Worm (Caenorhabditis elegans) whole organism, L4 larva: ENCODE data around the gene sipa-1.

Source experiments
- F26F4.8 ChIP-seq: fragments of 200-800 bp; sonication (Bioruptor generic); conservative IDR thresholded peaks from 2 replicates; pipeline ENCODE4 v1.3.6; 2022; ENCODE audit warnings: missing genetic modification characterization, missing compliant biosample characterization
- F37D6.2 ChIP-seq: sonication (generic microtip); optimal IDR thresholded peaks from 2 replicates; lab custom pipeline; 2016; ENCODE audit warnings: mild to moderate bottlenecking, missing genetic modification characterization, missing compliant biosample characterization
- Y105C5A.15 ChIP-seq: fragments of 200-800 bp; sonication (Bioruptor generic); IDR thresholded peaks from 2 replicates; pipeline ENCODE4 v1.3.6; 2022; ENCODE audit warnings: missing genetic modification characterization, missing compliant biosample characterization
- Y75B8A.6 ChIP-seq: fragments of 200-800 bp; sonication (Bioruptor generic); IDR thresholded peaks from 2 replicates; pipeline ENCODE4 v1.3.6; 2022; ENCODE audit warnings: missing genetic modification reagents, missing genetic modification characterization, missing compliant biosample characterization
- ZK546.5 ChIP-seq, 2 experiments: sonication (generic microtip); optimal IDR thresholded peaks; 2 replicates each; lab custom pipeline; 2017; ENCODE audit warnings: missing biosample characterization in 2 of 2, missing genetic modification characterization in 2 of 2
- aha-1 ChIP-seq: fragments of 150-350 bp; peaks from one replicate; lab custom pipeline; 2014; ENCODE audit warnings: missing biosample characterization, missing genetic modification characterization
- ama-1 ChIP-seq: fragments of 150-350 bp; optimal IDR thresholded peaks from 2 replicates; lab custom pipeline; 2014; ENCODE audit warnings: inconsistent platforms, mixed read lengths
- ceh-28 ChIP-seq: fragments of 150-350 bp; optimal IDR thresholded peaks from 2 replicates; lab custom pipeline; 2014; ENCODE audit warnings: missing biosample characterization, missing genetic modification reagents, missing genetic modification characterization
- ceh-44 ChIP-seq: fragments of 200-800 bp; sonication (Bioruptor generic); IDR thresholded peaks from 2 replicates; pipeline ENCODE4 v1.3.6; 2022; ENCODE audit warnings: missing genetic modification reagents, missing genetic modification characterization, missing compliant biosample characterization
- ctbp-1 ChIP-seq: fragments of 200-800 bp; sonication (Bioruptor generic); IDR thresholded peaks from 2 replicates; pipeline ENCODE4 v1.3.6; 2022; ENCODE audit warnings: missing genetic modification reagents, missing genetic modification characterization, missing compliant biosample characterization
- dmd-9 ChIP-seq: fragments of 200-800 bp; sonication (Bioruptor generic); IDR thresholded peaks from 2 replicates; pipeline ENCODE4 v1.3.6; 2022; ENCODE audit warnings: missing genetic modification reagents, missing genetic modification characterization, missing compliant biosample characterization
- fkh-10 ChIP-seq: fragments of 150-350 bp; optimal IDR thresholded peaks from 2 replicates; lab custom pipeline; 2014; ENCODE audit warnings: missing biosample characterization, missing genetic modification reagents, missing genetic modification characterization
- hlh-11 ChIP-seq: fragments of 200-800 bp; sonication (Bioruptor generic); optimal IDR thresholded peaks from 2 replicates; lab custom pipeline; 2018; ENCODE audit warnings: mild to moderate bottlenecking, missing genetic modification characterization, missing compliant biosample characterization
- hlh-30 ChIP-seq: sonication (generic microtip); optimal IDR thresholded peaks from 2 replicates; lab custom pipeline; 2017; ENCODE audit warnings: antibody characterized with exemption, mild to moderate bottlenecking, missing genetic modification characterization, missing compliant biosample characterization; ENCODE audit not compliant: insufficient read depth
- hmg-1.1 ChIP-seq: fragments of 200-800 bp; sonication (Bioruptor generic); IDR thresholded peaks from 2 replicates; pipeline ENCODE4 v1.3.6; 2022; ENCODE audit warnings: missing genetic modification reagents, missing genetic modification characterization, missing compliant biosample characterization
- lim-7 ChIP-seq: fragments of 200-800 bp; sonication (Bioruptor generic); IDR thresholded peaks from 2 replicates; pipeline ENCODE4 v1.3.6; 2022; ENCODE audit warnings: missing genetic modification characterization, missing compliant biosample characterization
- lin-39 ChIP-seq: fragments of 150-350 bp; optimal IDR thresholded peaks from 2 replicates; lab custom pipeline; 2014; ENCODE audit warnings: missing biosample characterization, missing genetic modification reagents, missing genetic modification characterization
- lsy-2 ChIP-seq, 2 experiments: fragments of 150-350 bp in 1 of 2; sonication (generic microtip) in 1 of 2; optimal IDR thresholded peaks; 2 replicates each; lab custom pipeline; 2014 to 2017; ENCODE audit warnings: missing biosample characterization in 2 of 2, missing genetic modification characterization in 2 of 2
- madf-5 ChIP-seq, 2 experiments: fragments of 200-800 bp; sonication (Bioruptor generic); IDR thresholded peaks; 2 replicates each; pipeline ENCODE4 v1.3.6; 2022; ENCODE audit warnings: missing compliant biosample characterization in 2 of 2, missing genetic modification characterization in 2 of 2
- mdt-29 ChIP-seq: fragments of 200-800 bp; sonication (Bioruptor generic); IDR thresholded peaks from 2 replicates; pipeline ENCODE4 v1.3.6; 2022; ENCODE audit warnings: missing genetic modification reagents, missing genetic modification characterization, missing compliant biosample characterization
- mes-2 ChIP-seq: sonication (generic microtip); optimal IDR thresholded peaks from 2 replicates; lab custom pipeline; 2016; ENCODE audit warnings: missing genotype, mild to moderate bottlenecking, missing genetic modification characterization, missing compliant biosample characterization; ENCODE audit not compliant: poor library complexity, severe bottlenecking
- nhr-28 ChIP-seq: fragments of 150-350 bp; optimal IDR thresholded peaks from 2 replicates; lab custom pipeline; 2014; ENCODE audit warnings: missing biosample characterization, missing genetic modification characterization
- nhr-48 ChIP-seq: sonication (generic microtip); optimal IDR thresholded peaks from 2 replicates; lab custom pipeline; 2016; ENCODE audit warnings: mild to moderate bottlenecking, missing genetic modification characterization, missing compliant biosample characterization
- nhr-6 ChIP-seq: fragments of 150-350 bp; optimal IDR thresholded peaks from 2 replicates; lab custom pipeline; 2014; ENCODE audit warnings: missing biosample characterization, missing genetic modification characterization
- pha-4 ChIP-seq, 2 experiments: fragments of 150-350 bp in 1 of 2; fragments of 200-800 bp in 1 of 2; sonication (Bioruptor generic) in 1 of 2; IDR thresholded peaks in 1 of 2; optimal IDR thresholded peaks in 1 of 2; 2 replicates each; pipeline versions ENCODE4 v1.3.6 to Lab custom; 2014 to 2022; ENCODE audit warnings: missing genetic modification characterization in 2 of 2, missing genetic modification reagents in 2 of 2, missing biosample characterization in 1 of 2, missing compliant biosample characterization in 1 of 2
- pqm-1 ChIP-seq: sonication (generic microtip); optimal IDR thresholded peaks from 2 replicates; lab custom pipeline; 2017; ENCODE audit warnings: missing biosample characterization, missing genetic modification characterization
- rbr-2 ChIP-seq: sonication (generic microtip); optimal IDR thresholded peaks from 2 replicates; lab custom pipeline; 2016; ENCODE audit warnings: missing genotype, missing genetic modification characterization, missing compliant biosample characterization
- sdz-12 ChIP-seq: fragments of 200-800 bp; sonication (Bioruptor generic); optimal IDR thresholded peaks from 2 replicates; lab custom pipeline; 2018; ENCODE audit warnings: mild to moderate bottlenecking, missing genetic modification characterization, missing compliant biosample characterization
- set-16 ChIP-seq: fragments of 200-800 bp; sonication (Bioruptor generic); IDR thresholded peaks from 2 replicates; pipeline ENCODE4 v1.3.6; 2022; ENCODE audit warnings: missing genetic modification reagents, missing genetic modification characterization, missing compliant biosample characterization
- tag-97 ChIP-seq: fragments of 200-800 bp; sonication (Bioruptor generic); IDR thresholded peaks from 2 replicates; pipeline ENCODE4 v1.3.6; 2022; ENCODE audit warnings: missing genetic modification characterization, missing compliant biosample characterization
- tra-1 ChIP-seq: fragments of 200-800 bp; sonication (Bioruptor generic); IDR thresholded peaks from 2 replicates; pipeline ENCODE4 v1.3.6; 2022; ENCODE audit warnings: missing genetic modification reagents, missing genetic modification characterization, missing compliant biosample characterization
- unc-39 ChIP-seq: sonication (generic microtip); optimal IDR thresholded peaks from 2 replicates; lab custom pipeline; 2017; ENCODE audit warnings: missing biosample characterization, missing genetic modification characterization
- unc-62 ChIP-seq, 3 experiments: fragments of 150-350 bp in 1 of 3; sonication (generic microtip); optimal IDR thresholded peaks in 2 of 3; peaks in 1 of 3; 1 replicate in 1 of 3; 2 replicates in 2 of 3; lab custom pipeline; 2014 to 2017; ENCODE audit warnings: missing biosample characterization in 3 of 3, missing genetic modification characterization in 3 of 3, missing genetic modification reagents in 3 of 3, missing genotype in 1 of 3
- zfp-3 ChIP-seq: fragments of 200-800 bp; sonication (Bioruptor generic); conservative IDR thresholded peaks from 2 replicates; pipeline ENCODE4 v1.3.6; 2022; ENCODE audit warnings: missing genetic modification reagents, missing genetic modification characterization, missing compliant biosample characterization
- zip-11 ChIP-seq: fragments of 200-800 bp; sonication (Bioruptor generic); IDR thresholded peaks from 2 replicates; pipeline ENCODE4 v1.3.6; 2022; ENCODE audit warnings: missing genetic modification characterization, missing compliant biosample characterization

Gene sipa-1

DNA sequence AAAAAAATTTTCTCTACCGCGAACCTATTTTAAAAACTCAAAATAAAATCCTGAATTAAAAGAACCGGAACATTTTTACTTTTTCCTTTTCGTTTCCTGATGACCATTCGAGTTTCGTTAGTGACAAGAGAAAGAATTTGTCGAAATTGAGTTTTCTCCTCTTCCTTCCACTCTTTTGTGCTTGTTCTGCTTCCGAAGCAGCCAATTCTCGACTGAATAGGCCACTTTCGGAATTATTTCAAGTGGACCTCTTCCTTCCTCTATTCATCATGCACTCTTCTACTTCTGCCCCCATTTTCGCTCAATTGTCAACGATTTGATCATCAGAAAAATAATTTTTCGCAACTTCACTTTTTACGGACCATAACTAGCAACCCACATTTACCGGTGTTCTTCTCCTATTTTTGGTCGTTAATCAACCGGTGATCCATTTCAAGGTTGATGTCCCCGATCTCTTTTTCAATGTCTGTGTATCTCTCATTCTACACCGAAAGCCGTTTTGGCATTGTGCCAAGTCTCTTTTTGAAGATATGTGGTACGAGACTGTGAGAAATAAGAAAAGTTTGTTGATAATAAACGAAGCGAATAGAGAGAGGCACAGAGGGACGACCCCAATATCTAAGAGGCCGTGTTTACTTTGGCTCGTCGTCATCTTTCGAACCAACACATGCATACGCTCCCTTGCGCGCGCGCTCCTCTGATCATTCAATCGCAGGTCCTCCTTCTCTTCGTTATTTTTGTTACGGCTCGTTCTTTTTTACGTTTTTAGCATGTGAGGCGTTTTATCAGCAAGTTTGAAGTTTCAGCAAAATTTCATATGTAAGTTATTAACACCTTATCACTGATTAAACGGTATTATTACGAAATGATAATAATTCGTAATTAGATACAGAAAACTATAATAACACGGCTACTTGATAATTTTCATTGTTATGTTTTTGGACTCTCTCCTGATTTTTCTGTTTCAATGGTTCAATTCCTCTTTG, 37.8 kb upstream of the sipa-1 start:
- TF ChIP-seq mes-2 (tag; lab: Kevin White, UChicago), result no peak
- TF ChIP-seq hlh-30, result peak; percentile 51
- TF ChIP-seq ctbp-1 (GFP tag; lab: Robert Waterston, UW), result 0 out of 2 replicates have a peak, but pooled peaks have one; percentile 22
- no peak for TF ChIP-seq dmd-9 (GFP tag; lab: Robert Waterston, UW)
- TF ChIP-seq unc-62 (GFP tag; optimal IDR thresholded peaks at IDR 0.05 in 1 of 2; lab: Kevin White, UChicago), result peak in 1 of 2 experiments; percentile 69
- no peak for TF ChIP-seq unc-62 (tag; optimal IDR thresholded peaks at IDR 0.05; lab: Kevin White, UChicago)
- no peak for TF ChIP-seq lsy-2 (tag; optimal IDR thresholded peaks at IDR 0.05; lab: Kevin White, UChicago)
- no peak for TF ChIP-seq pha-4 (GFP tag; IDR thresholded peaks at IDR 0.05; lab: Robert Waterston, UW)
- TF ChIP-seq pha-4 (tag; optimal IDR thresholded peaks at IDR 0.05; lab: Kevin White, UChicago), result peak; percentile 84
- TF ChIP-seq pqm-1 (tag; lab: Kevin White, UChicago), result peak; percentile 42
- TF ChIP-seq fkh-10, result peak; percentile 78
- TF ChIP-seq hlh-11 (tag; lab: Kevin White, UChicago), result peak; percentile 49
- TF ChIP-seq nhr-6 (tag; lab: Kevin White, UChicago), result peak; percentile 24
- TF ChIP-seq mdt-29 (GFP tag; lab: Robert Waterston, UW), result no peak
- TF ChIP-seq ceh-44 (GFP tag; lab: Robert Waterston, UW), result no peak
- TF ChIP-seq set-16, result no peak
- TF ChIP-seq tag-97 (GFP tag; lab: Robert Waterston, UW), result no peak
- no peak for TF ChIP-seq zip-11 (GFP tag; lab: Robert Waterston, UW)
- TF ChIP-seq ceh-28 (tag; lab: Kevin White, UChicago), result no peak

DNA sequence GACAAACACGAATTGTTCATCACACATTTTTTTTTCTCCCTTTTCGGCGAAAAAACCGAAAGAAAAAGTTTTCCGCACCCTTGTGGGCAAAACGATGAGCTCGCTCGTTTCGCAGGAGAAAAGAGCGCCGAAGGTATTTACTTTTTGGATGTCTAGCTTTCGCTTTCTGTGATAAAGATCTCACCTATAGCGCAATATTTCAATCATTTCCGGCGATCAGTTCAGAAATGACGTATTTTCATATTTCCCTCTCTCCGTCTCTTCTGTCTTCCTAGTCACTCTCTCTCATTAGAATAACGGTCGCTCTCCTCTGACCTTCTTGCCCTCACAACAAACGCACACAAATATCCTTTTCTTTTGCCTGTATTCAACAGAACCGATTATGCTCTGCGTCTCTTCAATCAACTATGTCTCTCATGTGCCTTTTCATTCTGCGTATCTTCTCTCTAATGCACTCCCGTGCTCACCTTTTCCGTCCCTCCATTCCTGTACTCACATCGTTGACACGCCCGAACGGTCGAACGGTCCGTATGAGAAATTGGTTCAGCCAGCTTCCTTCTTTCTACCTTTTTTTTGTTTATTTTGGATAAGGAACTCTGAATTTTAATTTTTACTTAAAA, 36.8 kb upstream of the sipa-1 start:
- no peak for TF ChIP-seq tra-1
- no peak for TF ChIP-seq sdz-12 (GFP tag; lab: Kevin White, UChicago)
- no peak for TF ChIP-seq rbr-2
- no peak for TF ChIP-seq pha-4 (GFP tag; IDR thresholded peaks at IDR 0.05; lab: Robert Waterston, UW)
- no peak for TF ChIP-seq pha-4 (tag; optimal IDR thresholded peaks at IDR 0.05; lab: Kevin White, UChicago)
- no peak for TF ChIP-seq Y105C5A.15 (GFP tag; lab: Robert Waterston, UW)
- no peak for TF ChIP-seq hlh-30
- TF ChIP-seq ama-1, result no peak
- peak; percentile 77 for TF ChIP-seq aha-1
- TF ChIP-seq zfp-3 (GFP tag; lab: Robert Waterston, UW), result no peak
- no peak for TF ChIP-seq madf-5 (GFP tag; IDR thresholded peaks at IDR 0.05; lab: Robert Waterston, UW)
- no peak for TF ChIP-seq lin-39 (tag; lab: Kevin White, UChicago)
- TF ChIP-seq lim-7, result no peak
- TF ChIP-seq ZK546.5 (tag; optimal IDR thresholded peaks at IDR 0.05; lab: Kevin White, UChicago), result no peak
- TF ChIP-seq hlh-11 (tag; lab: Kevin White, UChicago), result peak; percentile 31
- peak; percentile 35 for TF ChIP-seq nhr-6 (tag; lab: Kevin White, UChicago)
- peak; percentile 32 for TF ChIP-seq nhr-28 (tag; lab: Kevin White, UChicago)
- TF ChIP-seq hmg-1.1 (GFP tag; lab: Robert Waterston, UW), result no peak
- TF ChIP-seq, all 104 proteins: peak for 4

DNA sequence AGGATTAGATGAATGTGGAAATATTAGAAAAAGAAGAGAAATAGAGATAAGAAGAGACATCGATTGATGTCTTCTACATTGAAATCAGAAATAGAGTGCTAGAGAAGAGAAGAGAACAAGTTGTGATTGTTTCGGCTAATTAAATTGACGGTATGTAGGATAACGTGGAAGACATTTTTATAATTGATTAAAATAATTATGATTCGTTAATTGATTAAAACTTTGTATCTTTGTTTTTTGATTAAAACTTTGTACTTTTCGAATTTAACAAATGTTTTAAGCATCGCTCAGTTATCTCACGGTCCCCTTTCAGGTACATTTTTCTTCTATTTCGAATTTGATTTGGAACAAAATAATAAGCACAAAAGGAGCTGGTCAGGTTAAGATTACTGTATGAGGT, 35.4 kb upstream of the sipa-1 start, which contains the start of gene lgc-44:
lgc-44 (minus strand) TSS at position 101 of the 400 bp plus-strand sequence.
- TF ChIP-seq lin-39 (tag; lab: Kevin White, UChicago) (no peak), unc-39 (tag; lab: Kevin White, UChicago) (no peak), ceh-44 (GFP tag; lab: Robert Waterston, UW) (no peak), F37D6.2 (tag; lab: Kevin White, UChicago) (no peak), Y75B8A.6 (GFP tag; lab: Robert Waterston, UW) (no peak), F26F4.8 (GFP tag; lab: Robert Waterston, UW) (no peak), nhr-48 (tag; lab: Kevin White, UChicago) (no peak)
- TF ChIP-seq, all 104 proteins: peak for 0
